Worm (Caenorhabditis elegans): ENCODE results near the gene fbxb-55.

Gene fbxb-55

ce11 chrIV:4068480-4068879, at the start of gene fbxb-55:
Gene fbxb-55 (plus strand): TSS chrIV:4068780.
- TF ChIP-seq snpc-4 (tag; optimal IDR thresholded peaks at IDR 0.05) (no peak), M03D4.4 (tag; optimal IDR thresholded peaks at IDR 0.05) (no peak), unc-120 (tag; optimal IDR thresholded peaks at IDR 0.05; ENCODE audit: poor library complexity, severe bottlenecking) (no peak), nhr-237 (tag; optimal IDR thresholded peaks at IDR 0.05) (no peak), nhr-12 (tag; optimal IDR thresholded peaks at IDR 0.05) (no peak), drap-1 (GFP tag; optimal IDR thresholded peaks at IDR 0.05) (no peak), ham-2 (GFP tag; optimal IDR thresholded peaks at IDR 0.05) (no peak), cnd-1 (tag; optimal IDR thresholded peaks at IDR 0.05) (no peak), elt-1 (tag; optimal IDR thresholded peaks at IDR 0.05; ENCODE audit: borderline replicate concordance, insufficient read depth) (no peak), flh-1 (GFP tag; optimal IDR thresholded peaks at IDR 0.05) (no peak), sem-2 (GFP tag; optimal IDR thresholded peaks at IDR 0.05) (no peak), tbx-8 (GFP tag; optimal IDR thresholded peaks at IDR 0.05) (no peak), mab-5 (tag; optimal IDR thresholded peaks at IDR 0.05) (no peak), ceh-43 (GFP tag; optimal IDR thresholded peaks at IDR 0.05) (no peak), bed-3 (GFP tag; optimal IDR thresholded peaks at IDR 0.05) (no peak), mep-1 (tag; optimal IDR thresholded peaks at IDR 0.05) (no peak), ceh-39 (tag; optimal IDR thresholded peaks at IDR 0.05) (no peak), elt-3 (tag; optimal IDR thresholded peaks at IDR 0.05) (no peak), mls-2 (tag; optimal IDR thresholded peaks at IDR 0.05) (no peak), lin-13 (tag; optimal IDR thresholded peaks at IDR 0.05) (no peak)

ce11 chrIV:4019836-4020235, 48.7 kb upstream of the fbxb-55 start:
- TF ChIP-seq unc-62 (GFP tag; optimal IDR thresholded peaks at IDR 0.05) = peak; percentile 60
- no peak for TF ChIP-seq mls-2 (tag; optimal IDR thresholded peaks at IDR 0.05)
- no peak for TF ChIP-seq elt-3 (tag; optimal IDR thresholded peaks at IDR 0.05)
- TF ChIP-seq snpc-4 (tag; optimal IDR thresholded peaks at IDR 0.05) = no peak
- no peak for TF ChIP-seq ceh-43 (GFP tag; optimal IDR thresholded peaks at IDR 0.05)
- peak; percentile 22 for TF ChIP-seq lin-13 (tag; optimal IDR thresholded peaks at IDR 0.05)
- no peak for TF ChIP-seq mab-5 (tag; optimal IDR thresholded peaks at IDR 0.05)
- TF ChIP-seq nhr-2 (tag; optimal IDR thresholded peaks at IDR 0.05) = no peak
- TF ChIP-seq blmp-1 (tag; optimal IDR thresholded peaks at IDR 0.05) = no peak
- TF ChIP-seq ces-1 (GFP tag; optimal IDR thresholded peaks at IDR 0.05) = no peak
- TF ChIP-seq mep-1 (tag; optimal IDR thresholded peaks at IDR 0.05) = peak; percentile 32
- TF ChIP-seq drap-1 (GFP tag; optimal IDR thresholded peaks at IDR 0.05) = no peak
- peak; percentile 34 for TF ChIP-seq lin-32 (GFP tag; optimal IDR thresholded peaks at IDR 0.05)
- TF ChIP-seq nhr-237 (tag; optimal IDR thresholded peaks at IDR 0.05) = no peak
- no peak for TF ChIP-seq ceh-39 (tag; optimal IDR thresholded peaks at IDR 0.05)
- TF ChIP-seq hlh-1 (tag; optimal IDR thresholded peaks at IDR 0.05) = peak; percentile 56
- TF ChIP-seq lsy-2 (tag; optimal IDR thresholded peaks at IDR 0.05) = no peak
- peak; percentile 35 for TF ChIP-seq sptf-1 (tag; optimal IDR thresholded peaks at IDR 0.05)
- TF ChIP-seq bed-3 (GFP tag; optimal IDR thresholded peaks at IDR 0.05) = no peak
- TF ChIP-seq cnd-1 (tag; optimal IDR thresholded peaks at IDR 0.05) = no peak
- no peak for TF ChIP-seq ztf-11 (tag; optimal IDR thresholded peaks at IDR 0.05)
- no peak for TF ChIP-seq ham-2 (GFP tag; optimal IDR thresholded peaks at IDR 0.05)
- no peak for TF ChIP-seq nhr-12 (tag; optimal IDR thresholded peaks at IDR 0.05)
- peak; percentile 63 for TF ChIP-seq unc-120 (tag; optimal IDR thresholded peaks at IDR 0.05; ENCODE audit: poor library complexity, severe bottlenecking)
- TF ChIP-seq ceh-83 (GFP tag; optimal IDR thresholded peaks at IDR 0.05) = no peak
- TF ChIP-seq tbx-8 (GFP tag; optimal IDR thresholded peaks at IDR 0.05) = no peak
- no peak for TF ChIP-seq sem-2 (GFP tag; optimal IDR thresholded peaks at IDR 0.05)
- no peak for TF ChIP-seq nhr-28 (tag; optimal IDR thresholded peaks at IDR 0.05)

ce11 chrIV:4021847-4022780, 46.5 kb upstream of the fbxb-55 start:
- TF ChIP-seq mep-1 (tag; optimal IDR thresholded peaks at IDR 0.05) (no peak), ham-2 (GFP tag; optimal IDR thresholded peaks at IDR 0.05) (no peak), bed-3 (GFP tag; optimal IDR thresholded peaks at IDR 0.05) (no peak), unc-62 (GFP tag; optimal IDR thresholded peaks at IDR 0.05) (peak; percentile 18), elt-1 (tag; optimal IDR thresholded peaks at IDR 0.05; ENCODE audit: borderline replicate concordance, insufficient read depth) (peak; percentile 23), blmp-1 (tag; optimal IDR thresholded peaks at IDR 0.05) (peak; percentile 24), elt-3 (tag; optimal IDR thresholded peaks at IDR 0.05) (no peak), sem-2 (GFP tag; optimal IDR thresholded peaks at IDR 0.05) (no peak), unc-39 (tag; optimal IDR thresholded peaks at IDR 0.05) (no peak), pha-4 (tag; optimal IDR thresholded peaks at IDR 0.05) (peak; percentile 26), ceh-83 (GFP tag; optimal IDR thresholded peaks at IDR 0.05) (no peak), ces-1 (GFP tag; optimal IDR thresholded peaks at IDR 0.05) (peak; percentile 35), hlh-1 (tag; optimal IDR thresholded peaks at IDR 0.05) (no peak), lin-13 (tag; optimal IDR thresholded peaks at IDR 0.05) (no peak), M03D4.4 (tag; optimal IDR thresholded peaks at IDR 0.05) (no peak)
